Fruit fly (Drosophila melanogaster): ENCODE data around the gene Hez.

dm6 chr3L:9846577-9847342 is 47.8 kb downstream of the Hez start:
- TF ChIP-seq CG8478 (optimal IDR thresholded peaks at IDR 0.05) (no peak), CTCF (optimal IDR thresholded peaks at IDR 0.05) (no peak)
